Worm (Caenorhabditis elegans) whole organism, late embryonic: ENCODE results near the gene clec-24.

ENCODE experiments used
- C08G9.2 ChIP-seq: sonication (generic microtip); optimal IDR thresholded peaks from 2 replicates; lab custom pipeline; 2016; ENCODE audit warnings: mild to moderate bottlenecking, missing genetic modification characterization, moderate library complexity, missing compliant biosample characterization
- C38D4.7 ChIP-seq: fragments of 200-800 bp; sonication (Bioruptor generic); optimal IDR thresholded peaks from 2 replicates; lab custom pipeline; 2018; ENCODE audit warnings: mild to moderate bottlenecking, missing genetic modification characterization, moderate library complexity, missing compliant biosample characterization
- F13H6.1 ChIP-seq: sonication (generic microtip); optimal IDR thresholded peaks from 2 replicates; lab custom pipeline; 2016; ENCODE audit warnings: missing genetic modification characterization, missing compliant biosample characterization
- ama-1 ChIP-seq: fragments of 150-350 bp; optimal IDR thresholded peaks from 2 replicates; lab custom pipeline; 2014
- ceh-14 ChIP-seq: sonication (generic microtip); optimal IDR thresholded peaks from 2 replicates; lab custom pipeline; 2016; ENCODE audit warnings: missing genotype, missing genetic modification characterization, missing compliant biosample characterization
- ceh-18 ChIP-seq: sonication (generic microtip); optimal IDR thresholded peaks from 2 replicates; lab custom pipeline; 2016; ENCODE audit warnings: missing genetic modification characterization, missing compliant biosample characterization
- ceh-30 ChIP-seq: fragments of 150-350 bp; optimal IDR thresholded peaks from 2 replicates; lab custom pipeline; 2014; ENCODE audit warnings: missing biosample characterization, missing genetic modification characterization
- ceh-31 ChIP-seq: sonication (generic microtip); optimal IDR thresholded peaks from 2 replicates; lab custom pipeline; 2016; ENCODE audit warnings: missing genetic modification characterization, missing compliant biosample characterization
- ceh-34 ChIP-seq: sonication (generic microtip); optimal IDR thresholded peaks from 2 replicates; lab custom pipeline; 2016; ENCODE audit warnings: mild to moderate bottlenecking, missing genetic modification characterization, missing compliant biosample characterization
- ceh-45 ChIP-seq: fragments of 200-800 bp; sonication (Bioruptor generic); IDR thresholded peaks from 2 replicates; pipeline ENCODE4 v1.3.6; 2022; ENCODE audit warnings: missing genetic modification reagents, missing genetic modification characterization, missing compliant biosample characterization
- ceh-48 ChIP-seq: sonication (generic microtip); optimal IDR thresholded peaks from 2 replicates; lab custom pipeline; 2016; ENCODE audit warnings: missing genetic modification characterization, inconsistent platforms, missing compliant biosample characterization
- ceh-6 ChIP-seq: fragments of 200-800 bp; sonication (Bioruptor generic); optimal IDR thresholded peaks from 2 replicates; lab custom pipeline; 2018; ENCODE audit warnings: mild to moderate bottlenecking, missing genetic modification characterization, missing compliant biosample characterization
- ceh-9 ChIP-seq: sonication (generic microtip); optimal IDR thresholded peaks from 2 replicates; lab custom pipeline; 2016; ENCODE audit warnings: mild to moderate bottlenecking, missing genetic modification characterization, inconsistent platforms, missing compliant biosample characterization
- dmd-4 ChIP-seq: sonication (generic microtip); optimal IDR thresholded peaks from 2 replicates; lab custom pipeline; 2016; ENCODE audit warnings: borderline replicate concordance, missing genetic modification characterization, missing compliant biosample characterization
- elt-2 ChIP-seq: sonication (generic microtip); optimal IDR thresholded peaks from 2 replicates; lab custom pipeline; 2016; ENCODE audit warnings: missing genetic modification reagents, missing genetic modification characterization, missing compliant biosample characterization
- elt-4 ChIP-seq: sonication (generic microtip); optimal IDR thresholded peaks from 2 replicates; lab custom pipeline; 2016; ENCODE audit warnings: missing genetic modification characterization, missing compliant biosample characterization
- ets-4 ChIP-seq: sonication (generic microtip); optimal IDR thresholded peaks from 2 replicates; lab custom pipeline; 2016; ENCODE audit warnings: missing genetic modification characterization, missing compliant biosample characterization
- fax-1 ChIP-seq: sonication (generic microtip); optimal IDR thresholded peaks from 2 replicates; lab custom pipeline; 2016; ENCODE audit warnings: missing genotype, missing genetic modification characterization, missing compliant biosample characterization
- fkh-10 ChIP-seq: fragments of 150-350 bp; optimal IDR thresholded peaks from 2 replicates; lab custom pipeline; 2014; ENCODE audit warnings: missing biosample characterization, missing genetic modification reagents, missing genetic modification characterization
- hlh-13 ChIP-seq: fragments of 200-800 bp; sonication (Bioruptor generic); optimal IDR thresholded peaks from 2 replicates; lab custom pipeline; 2018; ENCODE audit warnings: mild to moderate bottlenecking, missing genetic modification characterization, missing compliant biosample characterization
- hlh-30 ChIP-seq: sonication (generic microtip); optimal IDR thresholded peaks from 2 replicates; lab custom pipeline; 2017; ENCODE audit warnings: antibody characterized with exemption, missing genetic modification characterization, missing compliant biosample characterization; ENCODE audit not compliant: insufficient read depth
- hlh-6 ChIP-seq: sonication (generic microtip); optimal IDR thresholded peaks from 2 replicates; lab custom pipeline; 2016; ENCODE audit warnings: missing genotype, missing genetic modification characterization, missing compliant biosample characterization
- hlh-8 ChIP-seq: sonication (generic microtip); optimal IDR thresholded peaks from 2 replicates; lab custom pipeline; 2016; ENCODE audit warnings: missing genotype, missing genetic modification characterization, missing compliant biosample characterization
- lin-11 ChIP-seq: fragments of 200-800 bp; sonication (Bioruptor generic); optimal IDR thresholded peaks from 2 replicates; lab custom pipeline; 2018; ENCODE audit warnings: mild to moderate bottlenecking, missing genetic modification characterization, missing compliant biosample characterization
- madf-2 ChIP-seq: sonication (generic microtip); optimal IDR thresholded peaks from 2 replicates; lab custom pipeline; 2017; ENCODE audit warnings: missing genetic modification characterization, missing compliant biosample characterization
- nfya-1 ChIP-seq: sonication (generic microtip); optimal IDR thresholded peaks from 2 replicates; lab custom pipeline; 2017; ENCODE audit warnings: missing genetic modification characterization, mild to moderate bottlenecking, missing compliant biosample characterization, antibody characterized with exemption, moderate library complexity
- nhr-11 ChIP-seq: fragments of 150-350 bp; optimal IDR thresholded peaks from 2 replicates; lab custom pipeline; 2014; ENCODE audit warnings: missing biosample characterization, missing genetic modification characterization
- nhr-232 ChIP-seq: sonication (generic microtip); optimal IDR thresholded peaks from 2 replicates; lab custom pipeline; 2016; ENCODE audit warnings: missing genetic modification characterization, missing compliant biosample characterization
- odd-2 ChIP-seq: sonication (generic microtip); optimal IDR thresholded peaks from 2 replicates; lab custom pipeline; 2017; ENCODE audit warnings: antibody characterized with exemption, mild to moderate bottlenecking, missing genetic modification characterization, missing compliant biosample characterization
- pat-9 ChIP-seq: fragments of 200-800 bp; sonication (Bioruptor generic); optimal IDR thresholded peaks from 2 replicates; lab custom pipeline; 2018; ENCODE audit warnings: mild to moderate bottlenecking, missing genetic modification characterization, moderate library complexity, missing compliant biosample characterization
- pax-1 ChIP-seq: fragments of 150-350 bp; optimal IDR thresholded peaks from 2 replicates; lab custom pipeline; 2014; ENCODE audit warnings: missing biosample characterization, missing genetic modification characterization
- pha-2 ChIP-seq: sonication (generic microtip); optimal IDR thresholded peaks from 2 replicates; lab custom pipeline; 2017; ENCODE audit warnings: mild to moderate bottlenecking, missing genetic modification characterization, missing compliant biosample characterization
- pqm-1 ChIP-seq: sonication (generic microtip); optimal IDR thresholded peaks from 2 replicates; lab custom pipeline; 2016; ENCODE audit warnings: missing genetic modification characterization, missing compliant biosample characterization
- pros-1 ChIP-seq: fragments of 150-350 bp; optimal IDR thresholded peaks from 2 replicates; lab custom pipeline; 2014; ENCODE audit warnings: missing biosample characterization, missing genetic modification reagents, missing genetic modification characterization
- ref-2 ChIP-seq: sonication (generic microtip); optimal IDR thresholded peaks from 2 replicates; lab custom pipeline; 2016; ENCODE audit warnings: missing genetic modification characterization, missing compliant biosample characterization
- rnt-1 ChIP-seq: sonication (generic microtip); optimal IDR thresholded peaks from 2 replicates; lab custom pipeline; 2016; ENCODE audit warnings: missing genetic modification characterization, missing compliant biosample characterization
- sdc-2 ChIP-seq: sonication (generic microtip); optimal IDR thresholded peaks from 2 replicates; lab custom pipeline; 2016; ENCODE audit warnings: missing genotype, missing genetic modification characterization, missing compliant biosample characterization
- sox-4 ChIP-seq: sonication (generic microtip); optimal IDR thresholded peaks from 2 replicates; lab custom pipeline; 2017; ENCODE audit warnings: mild to moderate bottlenecking, missing genetic modification characterization, inconsistent platforms, missing compliant biosample characterization
- unc-3 ChIP-seq, 2 experiments: fragments of 200-800 bp in 1 of 2; sonication (Bioruptor generic) in 1 of 2; sonication (generic microtip) in 1 of 2; conservative IDR thresholded peaks in 1 of 2; optimal IDR thresholded peaks in 1 of 2; 2 replicates each; pipeline versions ENCODE4 v1.3.6 to Lab custom; 2016 to 2022; ENCODE audit warnings: missing compliant biosample characterization in 2 of 2, missing genetic modification characterization in 2 of 2, missing genetic modification reagents in 1 of 2
- zip-5 ChIP-seq: sonication (generic microtip); optimal IDR thresholded peaks from 2 replicates; lab custom pipeline; 2016; ENCODE audit warnings: missing genetic modification characterization, missing compliant biosample characterization
- ztf-16 ChIP-seq: sonication (generic microtip); optimal IDR thresholded peaks from 2 replicates; lab custom pipeline; 2017; ENCODE audit warnings: missing genetic modification characterization, missing compliant biosample characterization

The clec-24 gene

ce11 chrV:16852002-16852401, 9.8 kb upstream of the clec-24 start, which contains the start of gene clec-37:
TSS of gene clec-37 (minus strand) at chrV:16852102.
- TF ChIP-seq ceh-14 (tag; lab: Kevin White, UChicago) (no peak), C08G9.2 (tag; lab: Kevin White, UChicago) (no peak), ztf-16 (tag; lab: Kevin White, UChicago) (no peak), ceh-45 (GFP tag; lab: Robert Waterston, UW) (no peak), C38D4.7 (GFP tag; lab: Kevin White, UChicago) (no peak), ceh-18 (tag; lab: Kevin White, UChicago) (no peak), nhr-232 (tag; lab: Kevin White, UChicago) (no peak), ets-4 (tag; lab: Kevin White, UChicago) (no peak), elt-2 (no peak), F13H6.1 (no peak), pha-2 (tag; lab: Kevin White, UChicago) (no peak), zip-5 (tag; lab: Kevin White, UChicago) (no peak), pros-1 (tag; lab: Kevin White, UChicago) (no peak), pqm-1 (tag; lab: Kevin White, UChicago) (no peak), unc-3 (GFP tag; conservative IDR thresholded peaks at IDR 0.05; lab: Robert Waterston, UW) (no peak), unc-3 (tag; optimal IDR thresholded peaks at IDR 0.05; lab: Kevin White, UChicago) (no peak), nhr-11 (tag; lab: Kevin White, UChicago) (no peak), elt-4 (tag; lab: Kevin White, UChicago) (no peak), hlh-30 (no peak)

ce11 chrV:16853956-16854683, 7.7 kb upstream of the clec-24 start, which contains the start of the genes clec-35 and clec-27:
TSS of gene clec-35 (minus strand) at chrV:16854056.
TSS of gene clec-27 (plus strand) at chrV:16854633.
- TF ChIP-seq ceh-18 (tag; lab: Kevin White, UChicago) (no peak), ama-1 (lab: Kevin White, UChicago) (no peak), C08G9.2 (tag; lab: Kevin White, UChicago) (no peak), madf-2 (tag; lab: Kevin White, UChicago) (no peak), unc-3 (GFP tag; conservative IDR thresholded peaks at IDR 0.05; lab: Robert Waterston, UW) (no peak), unc-3 (tag; optimal IDR thresholded peaks at IDR 0.05; lab: Kevin White, UChicago) (no peak), nhr-232 (tag; lab: Kevin White, UChicago) (no peak), sox-4 (tag; lab: Kevin White, UChicago) (no peak), ceh-30 (no peak), ceh-9 (no peak), sdc-2 (no peak), pat-9 (tag; lab: Kevin White, UChicago) (no peak), pros-1 (tag; lab: Kevin White, UChicago) (no peak), ceh-31 (tag; lab: Kevin White, UChicago) (no peak), rnt-1 (no peak), zip-5 (tag; lab: Kevin White, UChicago) (no peak), hlh-6 (tag; lab: Kevin White, UChicago) (no peak), ceh-34 (no peak), nhr-11 (tag; lab: Kevin White, UChicago) (no peak), fkh-10 (GFP tag; lab: Kevin White, UChicago) (no peak), fax-1 (no peak)

DNA sequence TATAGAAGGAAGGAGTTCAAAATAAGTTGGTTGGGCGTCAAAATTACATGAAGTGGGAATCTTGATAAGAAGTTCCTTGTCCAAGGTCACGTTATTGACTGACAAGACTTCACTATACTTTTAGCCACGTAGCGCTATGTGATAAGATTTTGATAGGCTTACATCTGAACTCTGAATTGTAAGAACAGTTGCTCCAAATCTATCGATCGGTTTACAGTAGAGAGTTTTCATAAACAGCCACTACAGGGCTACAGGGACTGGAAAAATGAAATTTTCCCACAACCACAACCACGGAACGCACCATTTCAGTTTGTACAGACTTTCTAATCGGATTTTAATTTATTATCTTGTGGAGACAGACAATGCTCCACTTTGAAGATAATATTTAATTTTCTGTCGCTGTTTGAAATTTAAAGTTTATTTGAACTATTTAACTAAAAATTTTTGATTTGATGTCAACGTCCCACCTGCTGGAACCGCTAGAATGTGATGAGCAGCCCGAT, 3.8 kb upstream of the clec-24 start, which contains the start of the genes clec-31 and clec-22:
TSS of gene clec-31 (minus strand) at position 101 of the 503 bp plus-strand sequence.
TSS of gene clec-22 (plus strand) at position 453 of the 503 bp plus-strand sequence.
- TF ChIP-seq lin-11 (tag; lab: Kevin White, UChicago) (no peak), hlh-30 (no peak), pax-1 (tag; lab: Kevin White, UChicago) (no peak), nfya-1 (tag; lab: Kevin White, UChicago) (no peak), dmd-4 (no peak), elt-2 (no peak), ref-2 (no peak), hlh-8 (no peak), odd-2 (tag; lab: Kevin White, UChicago) (no peak), ceh-45 (GFP tag; lab: Robert Waterston, UW) (no peak), ceh-6 (GFP tag; lab: Kevin White, UChicago) (no peak), nhr-11 (tag; lab: Kevin White, UChicago) (no peak), ceh-48 (tag; lab: Kevin White, UChicago) (no peak), hlh-13 (GFP tag; lab: Kevin White, UChicago) (no peak), ama-1 (lab: Kevin White, UChicago) (no peak)
- TF ChIP-seq, all 69 proteins: peak for 0
